Worm (Caenorhabditis elegans): Measurements from ENCODE around the gene pinn-1.

DNA sequence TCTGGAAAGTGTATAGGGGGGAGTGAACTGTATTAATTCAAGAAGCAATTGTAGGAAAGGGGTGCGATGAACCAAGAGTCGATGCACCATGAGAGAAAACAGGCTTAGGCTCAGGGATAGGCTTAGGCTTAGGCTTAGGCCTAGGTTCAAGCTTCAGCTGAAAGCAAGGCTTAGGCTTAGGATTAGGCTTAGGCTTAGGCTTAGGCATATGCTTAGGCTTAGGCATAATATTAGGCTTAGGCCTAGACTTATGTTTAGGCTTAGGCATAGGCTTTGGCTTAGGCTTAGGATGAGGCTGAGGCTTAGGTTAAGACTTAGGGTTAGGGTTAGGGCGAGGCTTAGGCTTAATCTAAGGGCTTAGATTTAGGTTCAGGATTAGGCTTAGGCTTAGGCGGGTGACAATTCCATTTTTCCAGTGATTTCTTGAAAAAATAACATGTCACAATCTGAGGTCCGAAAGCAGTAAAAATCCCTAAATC is 26.2 kb downstream of the pinn-1 start:
- no peak for TF ChIP-seq ZK546.5 (tag; optimal IDR thresholded peaks at IDR 0.05)
- TF ChIP-seq ceh-20 (GFP tag; IDR thresholded peaks at IDR 0.05), result no peak
- TF ChIP-seq snpc-4 (tag; optimal IDR thresholded peaks at IDR 0.05), result no peak
- TF ChIP-seq Y75B8A.6 (GFP tag; IDR thresholded peaks at IDR 0.05), result no peak
- no peak for TF ChIP-seq ZK337.2 (GFP tag; IDR thresholded peaks at IDR 0.05)
- TF ChIP-seq nhr-76 (tag; optimal IDR thresholded peaks at IDR 0.05), result no peak
- no peak for TF ChIP-seq nhr-237 (tag; optimal IDR thresholded peaks at IDR 0.05)
- no peak for TF ChIP-seq lin-15B (tag; optimal IDR thresholded peaks at IDR 0.05)

Data from whole organism, L4 larva.